Fruit fly (Drosophila melanogaster) whole organism, embryonic: Measurements from ENCODE around the gene Uch-L5R.

Source experiments
- Abd-B ChIP-seq: fragments of 200-800 bp; sonication (Bioruptor generic); optimal IDR thresholded peaks from 2 replicates; lab custom pipeline; 2018; ENCODE audit warnings: missing biosample characterization, mild to moderate bottlenecking, missing genetic modification characterization, moderate library complexity
- Atf6 ChIP-seq: fragments of 200-800 bp; sonication (Bioruptor generic); IDR thresholded peaks from 2 replicates; pipeline ENCODE4 v1.3.6; 2022; ENCODE audit warnings: missing biosample characterization, missing genetic modification characterization
- Bdp1 ChIP-seq: fragments of 200-800 bp; sonication (Bioruptor generic); optimal IDR thresholded peaks from 3 replicates; lab custom pipeline; 2016; ENCODE audit warnings: missing biosample characterization, missing genetic modification characterization
- CG12299 ChIP-seq: fragments of 200-800 bp; sonication (Bioruptor generic); optimal IDR thresholded peaks from 2 replicates; lab custom pipeline; 2018; ENCODE audit warnings: missing biosample characterization, mild to moderate bottlenecking, missing genetic modification characterization
- CG13624 ChIP-seq: fragments of 200-800 bp; sonication (Bioruptor generic); optimal IDR thresholded peaks from 2 replicates; lab custom pipeline; 2016; ENCODE audit warnings: missing biosample characterization, missing genetic modification characterization
- CG14014 ChIP-seq: fragments of 200-800 bp; sonication (Bioruptor generic); IDR thresholded peaks from 2 replicates; pipeline ENCODE4 v1.3.6; 2022; ENCODE audit warnings: missing biosample characterization, missing genetic modification characterization
- CG14441 ChIP-seq: fragments of 200-800 bp; sonication (Bioruptor generic); IDR thresholded peaks from 2 replicates; pipeline ENCODE4 v1.3.6; 2022; ENCODE audit warnings: missing biosample characterization, missing genetic modification characterization
- CG2129 ChIP-seq: fragments of 200-800 bp; sonication (Bioruptor generic); IDR thresholded peaks from 2 replicates; pipeline ENCODE4 v1.3.6; 2022; ENCODE audit warnings: missing biosample characterization, missing genetic modification characterization; ENCODE audit not compliant: partially characterized antibody
- CG30431 ChIP-seq: fragments of 200-800 bp; sonication (Bioruptor generic); optimal IDR thresholded peaks from 2 replicates; lab custom pipeline; 2017; ENCODE audit warnings: missing biosample characterization, missing genetic modification characterization
- CG3163 ChIP-seq: fragments of 200-800 bp; sonication (Bioruptor generic); optimal IDR thresholded peaks from 3 replicates; lab custom pipeline; 2016; ENCODE audit warnings: missing biosample characterization, missing genetic modification characterization
- CG4424 ChIP-seq: fragments of 200-800 bp; sonication (Bioruptor generic); optimal IDR thresholded peaks from 3 replicates; lab custom pipeline; 2016; ENCODE audit warnings: missing biosample characterization, missing genetic modification characterization
- CG5245 ChIP-seq: fragments of 200-800 bp; sonication (Bioruptor generic); optimal IDR thresholded peaks from 3 replicates; lab custom pipeline; 2016; ENCODE audit warnings: missing biosample characterization, missing genetic modification characterization
- CG7963 ChIP-seq: fragments of 200-800 bp; sonication (Bioruptor generic); IDR thresholded peaks from 3 replicates; pipeline ENCODE4 v1.3.6; 2022; ENCODE audit warnings: missing biosample characterization, missing genetic modification characterization; ENCODE audit not compliant: partially characterized antibody
- CG7987 ChIP-seq: fragments of 200-800 bp; sonication (Bioruptor generic); optimal IDR thresholded peaks from 2 replicates; lab custom pipeline; 2018; ENCODE audit warnings: missing biosample characterization, mild to moderate bottlenecking, missing genetic modification characterization, moderate library complexity
- CTCF ChIP-seq: fragments of 200-800 bp; sonication (Bioruptor generic); optimal IDR thresholded peaks from 2 replicates; lab custom pipeline; 2017; ENCODE audit warnings: missing biosample characterization, mild to moderate bottlenecking, missing genetic modification characterization, moderate library complexity
- D ChIP-seq, 2 experiments: fragments of 200-800 bp in 1 of 2; fragments of >200 bp in 1 of 2; sonication (Bioruptor generic) in 1 of 2; optimal IDR thresholded peaks; 2 replicates in 1 of 2; 3 replicates in 1 of 2; lab custom pipeline; 2017; ENCODE audit warnings: mild to moderate bottlenecking in 1 of 2, missing biosample characterization in 1 of 2, missing genetic modification characterization in 1 of 2, missing genetic modification reagents in 1 of 2
- Dad ChIP-seq: fragments of 200-800 bp; sonication (Bioruptor generic); optimal IDR thresholded peaks from 3 replicates; lab custom pipeline; 2016; ENCODE audit warnings: missing biosample characterization, missing genetic modification characterization
- Dip2 ChIP-seq: fragments of 200-800 bp; sonication (Bioruptor generic); IDR thresholded peaks from 2 replicates; pipeline ENCODE4 v1.3.6; 2022; ENCODE audit warnings: missing biosample characterization, missing genetic modification characterization
- Eip74EF ChIP-seq, 2 experiments: fragments of 200-800 bp in 1 of 2; fragments of >200 bp in 1 of 2; sonication (Bioruptor generic) in 1 of 2; optimal IDR thresholded peaks; 2 replicates each; lab custom pipeline; 2017 to 2019; ENCODE audit warnings: missing biosample characterization in 2 of 2, missing genetic modification characterization in 2 of 2, mild to moderate bottlenecking in 1 of 2, moderate library complexity in 1 of 2
- Ets65A ChIP-seq: fragments of 200-800 bp; sonication (Bioruptor generic); peaks from one replicate; lab custom pipeline; 2016; ENCODE audit warnings: missing biosample characterization, missing genetic modification characterization
- GATAe ChIP-seq: fragments of 200-800 bp; sonication (Bioruptor generic); conservative IDR thresholded peaks from 2 replicates; pipeline ENCODE4 v1.3.6; 2022; ENCODE audit warnings: missing biosample characterization, missing genetic modification characterization
- Gsc ChIP-seq: fragments of 200-800 bp; sonication (Bioruptor generic); IDR thresholded peaks from 2 replicates; pipeline ENCODE4 v1.3.6; 2022; ENCODE audit warnings: missing biosample characterization, missing genetic modification characterization
- HmgZ ChIP-seq: fragments of 200-800 bp; sonication (Bioruptor generic); optimal IDR thresholded peaks from 2 replicates; lab custom pipeline; 2018; ENCODE audit warnings: missing biosample characterization, mild to moderate bottlenecking, missing genetic modification characterization
- Lhr ChIP-seq: fragments of 200-800 bp; sonication (Bioruptor generic); optimal IDR thresholded peaks from 3 replicates; lab custom pipeline; 2017; ENCODE audit warnings: mild to moderate bottlenecking, missing biosample characterization, missing genetic modification reagents, missing genetic modification characterization
- MBD-R2 ChIP-seq: fragments of 200-800 bp; sonication (Bioruptor generic); IDR thresholded peaks from 2 replicates; pipeline ENCODE4 v1.3.6; 2022; ENCODE audit warnings: missing biosample characterization, missing genetic modification characterization
- MESR4 ChIP-seq: fragments of 200-800 bp; sonication (Bioruptor generic); optimal IDR thresholded peaks from 2 replicates; lab custom pipeline; 2018; ENCODE audit warnings: missing biosample characterization, mild to moderate bottlenecking, missing genetic modification characterization, moderate library complexity
- NFAT ChIP-seq: fragments of 200-800 bp; sonication (Bioruptor generic); IDR thresholded peaks from 2 replicates; pipeline ENCODE4 v1.3.6; 2022; ENCODE audit warnings: missing biosample characterization, missing genetic modification characterization
- Nf-YC ChIP-seq: fragments of 200-800 bp; optimal IDR thresholded peaks from 3 replicates; lab custom pipeline; 2019; ENCODE audit warnings: missing biosample characterization, mild to moderate bottlenecking, missing genetic modification characterization, moderate library complexity
- Sox102F ChIP-seq: fragments of 200-800 bp; sonication (Bioruptor generic); optimal IDR thresholded peaks from 2 replicates; lab custom pipeline; 2018; ENCODE audit warnings: missing biosample characterization, mild to moderate bottlenecking, missing genetic modification characterization, moderate library complexity
- Sry-δ ChIP-seq: fragments of 200-800 bp; sonication (Bioruptor generic); optimal IDR thresholded peaks from 2 replicates; lab custom pipeline; 2016; ENCODE audit warnings: missing biosample characterization, missing genetic modification characterization
- abd-A ChIP-seq: fragments of 200-800 bp; sonication (Bioruptor generic); optimal IDR thresholded peaks from 3 replicates; lab custom pipeline; 2019; ENCODE audit warnings: missing biosample characterization, mild to moderate bottlenecking, missing genetic modification characterization, moderate library complexity
- bab2 ChIP-seq: fragments of 200-800 bp; sonication (Bioruptor generic); optimal IDR thresholded peaks from 2 replicates; lab custom pipeline; 2016; ENCODE audit warnings: missing biosample characterization, missing genetic modification characterization
- cato ChIP-seq: fragments of 200-800 bp; sonication (Bioruptor generic); optimal IDR thresholded peaks from 2 replicates; lab custom pipeline; 2016; ENCODE audit warnings: missing biosample characterization, missing genetic modification characterization, borderline replicate concordance
- chinmo ChIP-seq: fragments of 200-800 bp; sonication (Bioruptor generic); IDR thresholded peaks from 4 replicates; pipeline ENCODE4 v1.3.6; 2022; ENCODE audit warnings: missing biosample characterization, missing genetic modification characterization; ENCODE audit not compliant: partially characterized antibody
- crol ChIP-seq: fragments of 200-800 bp; sonication (Bioruptor generic); IDR thresholded peaks from 2 replicates; pipeline ENCODE4 v1.3.6; 2022; ENCODE audit warnings: missing biosample characterization, missing genetic modification characterization
- dysf ChIP-seq: fragments of 200-800 bp; sonication (Bioruptor generic); IDR thresholded peaks from 3 replicates; pipeline ENCODE4 v1.3.6; 2022; ENCODE audit warnings: missing biosample characterization, missing genetic modification characterization
- jumu ChIP-seq: fragments of 200-800 bp; sonication (Bioruptor generic); optimal IDR thresholded peaks from 3 replicates; lab custom pipeline; 2016; ENCODE audit warnings: missing biosample characterization, missing genetic modification characterization
- mld ChIP-seq: fragments of 200-800 bp; sonication (Bioruptor generic); IDR thresholded peaks from 3 replicates; pipeline ENCODE4 v1.3.6; 2022; ENCODE audit warnings: missing biosample characterization, missing genetic modification characterization; ENCODE audit not compliant: partially characterized antibody
- nom ChIP-seq: fragments of 200-800 bp; sonication (Bioruptor generic); optimal IDR thresholded peaks from 2 replicates; lab custom pipeline; 2017; ENCODE audit warnings: missing biosample characterization, missing genetic modification characterization, mild to moderate bottlenecking, moderate library complexity, missing genetic modification reagents
- shn ChIP-seq: fragments of 200-800 bp; sonication (Bioruptor generic); optimal IDR thresholded peaks from 3 replicates; lab custom pipeline; 2016; ENCODE audit warnings: missing biosample characterization, missing genetic modification characterization
- sug ChIP-seq: fragments of 200-800 bp; optimal IDR thresholded peaks from 2 replicates; lab custom pipeline; 2019; ENCODE audit warnings: missing biosample characterization, mild to moderate bottlenecking, missing genetic modification characterization, moderate library complexity
- tll ChIP-seq, 2 experiments: fragments of 200-800 bp in 1 of 2; fragments of >200 bp in 1 of 2; sonication (Bioruptor generic) in 1 of 2; optimal IDR thresholded peaks; 2 replicates each; lab custom pipeline; 2017 to 2019; ENCODE audit warnings: missing biosample characterization in 2 of 2, missing genetic modification characterization in 2 of 2, mild to moderate bottlenecking in 1 of 2, moderate library complexity in 1 of 2

The Uch-L5R gene

DNA sequence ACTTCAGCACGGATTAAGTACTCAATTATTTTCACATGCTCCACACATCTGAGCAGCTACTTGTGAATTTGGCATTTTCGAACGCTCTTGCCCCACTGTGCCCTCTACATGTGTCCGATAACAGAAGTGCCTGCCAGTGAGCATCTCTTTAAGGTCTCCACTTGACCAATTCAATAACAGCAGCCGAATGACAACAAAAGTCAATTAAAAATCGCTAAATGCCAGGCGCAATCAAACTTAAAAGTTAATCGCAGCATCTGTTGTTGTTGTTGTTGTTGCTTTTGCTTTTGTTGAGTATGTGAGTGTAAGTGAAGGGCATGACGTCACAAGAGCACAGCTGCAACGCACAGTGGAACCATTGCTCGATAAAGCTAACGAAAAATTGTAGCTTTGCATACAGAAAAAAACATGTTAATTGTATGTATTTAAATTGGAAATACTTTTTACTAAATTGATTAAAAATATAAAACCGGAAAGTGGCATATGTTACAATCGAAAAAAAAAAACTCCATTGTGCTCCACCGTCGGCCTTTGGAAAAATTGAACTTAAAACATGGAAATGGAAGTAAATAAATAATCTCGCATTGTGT is 41.5 kb downstream of the Uch-L5R start (continued):
- TF ChIP-seq Sox102F (GFP tag; lab: Kevin White, UChicago) = peak; percentile 23
- TF ChIP-seq CG4424 = peak; percentile 21
- no peak for TF ChIP-seq chinmo (GFP tag; lab: Robert Waterston, UW)
- no peak for TF ChIP-seq cato (GFP tag; lab: Kevin White, UChicago)
- no peak for TF ChIP-seq CG30431 (GFP tag; lab: Kevin White, UChicago)
- TF ChIP-seq crol (GFP tag; lab: Robert Waterston, UW) = no peak
- TF ChIP-seq bab2 (GFP tag; lab: Kevin White, UChicago) = no peak
- no peak for TF ChIP-seq CG2129
- no peak for TF ChIP-seq CG13624 (GFP tag; lab: Kevin White, UChicago)
- TF ChIP-seq shn = no peak
- TF ChIP-seq dysf (GFP tag; lab: Robert Waterston, UW) = peak; percentile 40; the same call in 1 of the 3 replicates
- no peak for TF ChIP-seq Gsc (GFP tag; lab: Robert Waterston, UW)
- no peak for TF ChIP-seq CG3163 (GFP tag; lab: Kevin White, UChicago)

DNA sequence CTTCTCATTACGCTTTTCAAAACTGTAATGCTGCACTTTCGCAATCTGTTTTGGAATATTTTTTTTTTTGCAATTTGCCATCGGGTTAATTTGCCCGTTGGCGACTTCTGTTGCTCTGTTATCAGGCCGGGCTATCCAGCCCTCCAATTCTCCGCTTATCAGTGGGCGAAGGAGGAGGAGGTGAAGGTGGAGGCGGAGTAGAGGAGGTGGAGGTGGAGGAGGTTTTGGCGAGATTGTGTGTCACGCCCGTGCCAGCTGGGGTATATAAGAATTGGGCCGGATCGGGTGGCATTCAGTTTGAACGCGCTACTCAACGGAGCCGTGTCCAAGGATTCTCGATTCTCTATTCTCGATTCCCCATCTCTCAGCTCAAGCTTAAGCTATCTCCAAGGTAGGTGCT is 42.3 kb downstream of the Uch-L5R start:
- TF ChIP-seq CG7987 (GFP tag; lab: Kevin White, UChicago) (peak; percentile 20), GATAe (GFP tag; lab: Robert Waterston, UW) (peak; percentile 78), Ets65A (GFP tag; lab: Kevin White, UChicago) (peak; percentile 42), Lhr (no peak), crol (GFP tag; lab: Robert Waterston, UW) (peak; percentile 78), NFAT (GFP tag; lab: Robert Waterston, UW) (0 out of 2 replicates have a peak, but pooled peaks have one; percentile 10)

DNA sequence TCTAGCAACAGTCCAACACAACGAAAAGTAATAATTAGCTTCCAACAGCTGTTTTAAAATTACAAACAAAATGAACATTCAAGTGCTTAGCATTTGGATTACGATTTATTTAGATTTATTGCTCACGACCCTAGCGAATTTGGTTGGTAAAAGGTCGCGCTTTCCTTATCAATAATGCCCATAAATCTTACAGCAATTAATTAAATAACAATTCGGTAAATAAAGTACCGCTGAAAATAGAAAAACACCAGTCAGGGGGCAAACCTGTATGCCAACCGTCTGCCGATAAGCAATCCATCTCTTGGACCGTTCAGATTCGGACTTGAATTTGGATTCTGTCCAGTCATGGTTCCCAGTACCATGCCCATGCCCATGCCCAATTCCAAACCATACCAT is 43.3 kb downstream of the Uch-L5R start:
- TF ChIP-seq dysf (GFP tag; lab: Robert Waterston, UW) (no peak), CG14014 (GFP tag; lab: Robert Waterston, UW) (no peak), nom (GFP tag; lab: Kevin White, UChicago) (peak; percentile 29)
- TF ChIP-seq, all 482 proteins: peak for 1

DNA sequence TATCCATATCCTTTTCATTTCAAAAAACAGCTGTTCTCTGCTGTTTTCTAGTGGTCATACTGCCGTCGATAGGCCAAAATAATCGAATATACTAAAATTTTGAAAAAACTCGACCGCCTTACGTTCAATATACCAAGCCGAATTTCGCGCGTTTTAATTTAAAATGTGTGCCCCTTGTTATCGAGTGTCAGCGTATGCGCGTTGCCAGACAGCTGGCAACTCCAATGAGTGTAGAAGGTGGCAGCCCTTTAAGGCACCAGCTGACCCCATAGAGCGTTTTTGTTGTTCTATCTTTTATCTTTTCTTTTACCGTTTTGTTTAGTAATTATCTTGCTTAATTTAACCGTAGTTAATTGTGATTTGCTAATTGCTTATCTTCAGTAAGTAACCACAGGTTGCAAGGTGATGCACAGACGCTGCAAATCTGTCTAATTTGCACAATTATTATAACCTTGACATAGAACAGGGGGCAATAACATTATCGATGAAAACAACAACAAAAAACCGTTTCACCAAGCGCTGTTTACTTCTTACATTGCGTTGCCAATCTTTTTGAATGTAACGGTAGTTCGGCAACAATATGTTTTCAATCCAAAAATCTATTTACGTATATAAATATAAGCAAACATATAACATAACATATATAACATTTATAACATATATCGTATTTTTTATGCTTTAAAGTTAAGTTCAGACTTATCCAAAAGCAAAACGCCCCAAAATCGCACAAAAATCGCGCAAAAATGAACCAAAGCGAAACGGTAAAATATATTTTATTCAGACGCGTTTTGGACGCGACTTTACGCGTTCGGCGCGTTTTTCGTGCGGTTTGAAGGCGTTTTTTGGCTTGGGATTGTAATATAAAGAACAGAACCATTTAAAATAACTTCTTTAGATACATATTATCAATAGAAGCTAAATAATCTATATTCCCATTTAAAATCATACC is 44.0 kb downstream of the Uch-L5R start, which contains the start of the genes CG1492 and regucalcin:
Gene CG1492 (minus strand): TSS at position 63 of the 949 bp plus-strand sequence.
Gene regucalcin (plus strand): TSS at position 229 of the 949 bp plus-strand sequence.
- TF ChIP-seq D (optimal IDR thresholded peaks at IDR 0.05; lab: Kevin White, UChicago) = no peak
- no peak for TF ChIP-seq D (GFP tag; optimal IDR thresholded peaks at IDR 0.05; lab: Kevin White, UChicago)
- no peak for TF ChIP-seq Eip74EF (GFP tag; optimal IDR thresholded peaks at IDR 0.05; lab: Kevin White, UChicago)
- no peak for TF ChIP-seq mld (GFP tag; lab: Robert Waterston, UW)
- TF ChIP-seq jumu = no peak
- peak; percentile 10 for TF ChIP-seq Nf-YC
- TF ChIP-seq abd-A (tag; lab: Kevin White, UChicago) = peak; percentile 72
- no peak for TF ChIP-seq Dip2
- TF ChIP-seq CG12299 (tag; lab: Kevin White, UChicago) = no peak
- TF ChIP-seq Abd-B (GFP tag; lab: Kevin White, UChicago) = peak; percentile 12
- no peak for TF ChIP-seq CG14441 (GFP tag; lab: Robert Waterston, UW)
- peak; percentile 67 for TF ChIP-seq HmgZ (tag; lab: Kevin White, UChicago)
- no peak for TF ChIP-seq Bdp1 (GFP tag; lab: Kevin White, UChicago)
- peak; percentile 50; the same call in 1 of the 2 replicates for TF ChIP-seq MBD-R2 (GFP tag; lab: Robert Waterston, UW)
- TF ChIP-seq CG7963 = 0 out of 3 replicates have a peak, but pooled peaks have one; percentile 15
- TF ChIP-seq CTCF = peak; percentile 4
- no peak for TF ChIP-seq CG5245
- TF ChIP-seq Sry-δ (GFP tag; lab: Kevin White, UChicago) = peak; percentile 89
- TF ChIP-seq sug (tag; lab: Kevin White, UChicago) = peak; percentile 56
- TF ChIP-seq MESR4 (GFP tag; lab: Kevin White, UChicago) = peak; percentile 29
- no peak for TF ChIP-seq Atf6
- TF ChIP-seq Dad (GFP tag; lab: Kevin White, UChicago) = peak; percentile 9
- peak in 1 of 2 experiments; percentile 37 for TF ChIP-seq tll (GFP tag; optimal IDR thresholded peaks at IDR 0.05; lab: Kevin White, UChicago)
